Worm (Caenorhabditis elegans) whole organism, early embryonic: ENCODE measurements around the gene lgc-31.

Experiments
- ama-1 ChIP-seq: fragments of 150-350 bp; optimal IDR thresholded peaks from 2 replicates; lab custom pipeline; 2014
- ceh-13 ChIP-seq: fragments of 200-800 bp; sonication (Bioruptor generic); optimal IDR thresholded peaks from 2 replicates; lab custom pipeline; 2018; ENCODE audit warnings: mild to moderate bottlenecking, missing genetic modification characterization, missing compliant biosample characterization
- ets-7 ChIP-seq: sonication (generic microtip); optimal IDR thresholded peaks from 2 replicates; lab custom pipeline; 2016; ENCODE audit warnings: missing genotype, missing genetic modification characterization, missing compliant biosample characterization
- flt-1 ChIP-seq: fragments of 200-800 bp; sonication (Bioruptor generic); IDR thresholded peaks from 2 replicates; pipeline ENCODE4 v1.3.6; 2022; ENCODE audit warnings: missing genetic modification characterization, missing compliant biosample characterization
- hmbx-1 ChIP-seq: sonication (generic microtip); optimal IDR thresholded peaks from 2 replicates; lab custom pipeline; 2016; ENCODE audit warnings: mild to moderate bottlenecking, missing genetic modification characterization, missing compliant biosample characterization
- scrt-1 ChIP-seq: fragments of 200-800 bp; sonication (Bioruptor generic); IDR thresholded peaks from 2 replicates; pipeline ENCODE4 v1.3.6; 2022; ENCODE audit warnings: missing genetic modification characterization, missing compliant biosample characterization
- sea-1 ChIP-seq: fragments of 200-800 bp; sonication (Bioruptor generic); conservative IDR thresholded peaks from 2 replicates; pipeline ENCODE4 v1.3.6; 2022; ENCODE audit warnings: missing genetic modification characterization, missing compliant biosample characterization
- tbx-37 ChIP-seq: fragments of 200-800 bp; sonication (Bioruptor generic); conservative IDR thresholded peaks from 2 replicates; pipeline ENCODE4 v1.3.6; 2022; ENCODE audit warnings: missing genetic modification reagents, missing genetic modification characterization, missing compliant biosample characterization

DNA sequence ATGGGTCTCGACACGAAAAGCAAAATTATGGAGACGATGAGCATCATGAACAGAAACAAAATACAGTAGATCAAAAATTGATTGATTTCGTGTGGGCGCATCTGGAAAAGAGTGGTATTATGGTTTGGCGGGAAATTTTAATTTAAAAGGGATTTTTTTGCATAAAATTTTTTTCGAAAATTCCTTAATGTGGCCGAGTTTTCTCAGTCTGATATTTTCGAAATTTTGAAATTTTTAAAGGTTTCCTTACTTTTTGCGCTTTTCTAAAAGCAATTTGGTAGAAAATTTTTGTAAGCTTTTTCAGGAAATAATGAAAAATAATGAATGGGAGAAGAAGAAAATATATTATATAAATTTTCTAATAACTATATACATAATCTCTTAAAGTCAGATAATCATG is 12.0 kb upstream of the lgc-31 start, which contains the start of gene F21A3.2:
- TF ChIP-seq ama-1 (lab: Kevin White, UChicago) (no peak), ceh-13 (no peak), flt-1 (GFP tag; lab: Robert Waterston, UW) (no peak), scrt-1 (no peak), ets-7 (tag; lab: Kevin White, UChicago) (no peak), tbx-37 (GFP tag; lab: Robert Waterston, UW) (no peak), hmbx-1 (tag; lab: Kevin White, UChicago) (no peak), sea-1 (GFP tag; lab: Robert Waterston, UW) (no peak)
